Fruit fly (Drosophila melanogaster): ENCODE results near the gene tna.

Gene tna

DNA sequence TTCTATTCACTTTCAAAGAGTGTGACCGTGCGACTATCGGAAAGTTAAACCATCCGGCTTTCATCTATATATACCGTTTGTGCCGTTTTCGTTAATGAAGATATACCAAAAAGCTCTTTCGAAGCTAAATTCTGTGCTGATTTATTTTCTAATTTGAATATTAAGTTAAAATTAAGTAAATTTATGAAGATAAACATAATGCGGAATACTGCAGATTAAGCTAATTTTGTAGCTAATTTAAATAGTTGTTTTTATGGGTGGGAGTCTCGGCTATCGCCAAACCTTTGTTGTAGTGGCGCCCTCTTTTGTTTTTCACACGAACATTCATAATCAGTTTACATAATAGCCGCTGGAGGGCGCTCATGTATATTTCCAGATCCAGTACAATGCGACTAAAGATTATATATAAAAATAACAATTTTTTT lies 63.8 kb downstream of the tna start, which contains the start of gene Aps (continued):
- TF ChIP-seq Nf-YC (tag; optimal IDR thresholded peaks at IDR 0.05), result no peak
- no peak for TF ChIP-seq Awh (GFP tag; IDR thresholded peaks at IDR 0.05)
- TF ChIP-seq lov (optimal IDR thresholded peaks at IDR 0.05), result no peak
- TF ChIP-seq lov (GFP tag; IDR thresholded peaks at IDR 0.05), result no peak
- TF ChIP-seq CG12219 (GFP tag; optimal IDR thresholded peaks at IDR 0.05), result no peak
- TF ChIP-seq CG11398 (GFP tag; optimal IDR thresholded peaks at IDR 0.05), result no peak
- TF ChIP-seq shn (GFP tag; optimal IDR thresholded peaks at IDR 0.05), result no peak
- TF ChIP-seq Dek (tag; optimal IDR thresholded peaks at IDR 0.05), result no peak
- no peak for TF ChIP-seq disco-r (GFP tag; optimal IDR thresholded peaks at IDR 0.05)
- peak; percentile 32 for TF ChIP-seq tio (GFP tag; optimal IDR thresholded peaks at IDR 0.05)
- no peak for TF ChIP-seq esg (GFP tag; conservative IDR thresholded peaks at IDR 0.05)
- TF ChIP-seq CG6854 (GFP tag; optimal IDR thresholded peaks at IDR 0.05), result no peak
- peak; percentile 31 for TF ChIP-seq unpg (GFP tag; optimal IDR thresholded peaks at IDR 0.05)
- no peak for TF ChIP-seq lab (GFP tag; optimal IDR thresholded peaks at IDR 0.05)
- TF ChIP-seq ftz-f1 (GFP tag; optimal IDR thresholded peaks at IDR 0.05), result no peak
- no peak for TF ChIP-seq CkIIα-i1 (GFP tag; IDR thresholded peaks at IDR 0.05)
- no peak for TF ChIP-seq CG17568 (GFP tag; optimal IDR thresholded peaks at IDR 0.05)
- peak; percentile 29 for TF ChIP-seq CG1603 (tag; optimal IDR thresholded peaks at IDR 0.05)
- no peak for TF ChIP-seq Optix (GFP tag; IDR thresholded peaks at IDR 0.05)
- TF ChIP-seq Camta (GFP tag; optimal IDR thresholded peaks at IDR 0.05), result peak; percentile 24
- TF ChIP-seq Taf1 (GFP tag; IDR thresholded peaks at IDR 0.05), result peak; percentile 42; the same call in 1 of the 2 replicates
- no peak for TF ChIP-seq hth (optimal IDR thresholded peaks at IDR 0.05)
- peak; percentile 59 for TF ChIP-seq CG9817 (tag; optimal IDR thresholded peaks at IDR 0.05)
- no peak for TF ChIP-seq CG12769 (tag; optimal IDR thresholded peaks at IDR 0.05)
- no peak for TF ChIP-seq chm (GFP tag; IDR thresholded peaks at IDR 0.05)
- peak; percentile 56 for TF ChIP-seq CG5245 (GFP tag; optimal IDR thresholded peaks at IDR 0.05)
- TF ChIP-seq nerfin-2 (GFP tag; IDR thresholded peaks at IDR 0.05; ENCODE audit: partially characterized antibody), result no peak
- peak; percentile 60; the same call in 1 of the 3 replicates for TF ChIP-seq Dbx (GFP tag; IDR thresholded peaks at IDR 0.05)
- TF ChIP-seq exex (tag; optimal IDR thresholded peaks at IDR 0.05), result no peak
- TF ChIP-seq sima (GFP tag; optimal IDR thresholded peaks at IDR 0.05), result no peak
- TF ChIP-seq Ptx1 (GFP tag; IDR thresholded peaks at IDR 0.05), result peak; percentile 49; the same call in 1 of the 2 replicates
- TF ChIP-seq CG4424 (GFP tag; optimal IDR thresholded peaks at IDR 0.05), result peak; percentile 19
- no peak for TF ChIP-seq CG12071 (GFP tag; optimal IDR thresholded peaks at IDR 0.05)
- TF ChIP-seq HHEX (GFP tag; optimal IDR thresholded peaks at IDR 0.05), result no peak
- TF ChIP-seq run (tag; optimal IDR thresholded peaks at IDR 0.05), result no peak
- TF ChIP-seq toy (GFP tag; IDR thresholded peaks at IDR 0.05), result no peak
- TF ChIP-seq Blimp-1 (GFP tag; optimal IDR thresholded peaks at IDR 0.05), result peak; percentile 14
- peak; percentile 17 for TF ChIP-seq CG8290 (GFP tag; optimal IDR thresholded peaks at IDR 0.05)
- TF ChIP-seq CG8290 (tag; optimal IDR thresholded peaks at IDR 0.05), result no peak
- peak; percentile 12 for TF ChIP-seq fd3F (GFP tag; optimal IDR thresholded peaks at IDR 0.05)
- no peak for TF ChIP-seq salm (tag; optimal IDR thresholded peaks at IDR 0.05)
- peak; percentile 15; the same call in 1 of the 3 replicates for TF ChIP-seq otp (GFP tag; IDR thresholded peaks at IDR 0.05)
- TF ChIP-seq Atf6 (GFP tag; IDR thresholded peaks at IDR 0.05), result peak; percentile 12; the same call in 1 of the 2 replicates
- no peak for TF ChIP-seq tap (tag; optimal IDR thresholded peaks at IDR 0.05)
- TF ChIP-seq slbo (GFP tag; IDR thresholded peaks at IDR 0.05), result peak; percentile 70; the same call in 1 of the 2 replicates
- TF ChIP-seq CG10321 (GFP tag; IDR thresholded peaks at IDR 0.05), result no peak
- no peak for TF ChIP-seq Dll (GFP tag; IDR thresholded peaks at IDR 0.05; ENCODE audit: partially characterized antibody)
- TF ChIP-seq Atf-2 (GFP tag; optimal IDR thresholded peaks at IDR 0.05), result peak; percentile 36
- TF ChIP-seq scrt (GFP tag; optimal IDR thresholded peaks at IDR 0.05), result no peak
- no peak for TF ChIP-seq Dip2 (GFP tag; IDR thresholded peaks at IDR 0.05)
- no peak for TF ChIP-seq CG7963 (GFP tag; IDR thresholded peaks at IDR 0.05; ENCODE audit: partially characterized antibody)
- TF ChIP-seq CG13287 (GFP tag; IDR thresholded peaks at IDR 0.05; ENCODE audit: partially characterized antibody), result no peak

Measured in whole organism, embryonic.